Fruit fly (Drosophila melanogaster) whole organism, prepupa: ENCODE data around the gene CG5958.

Source experiments
- Blimp-1 ChIP-seq: fragments of 200-800 bp; sonication (Bioruptor generic); optimal IDR thresholded peaks from 3 replicates; lab custom pipeline; 2017; ENCODE audit warnings: missing biosample characterization, missing genetic modification characterization, mild to moderate bottlenecking, moderate library complexity, missing genetic modification reagents
- CG10669 ChIP-seq: fragments of 200-800 bp; sonication (Bioruptor generic); optimal IDR thresholded peaks from 3 replicates; lab custom pipeline; 2018; ENCODE audit warnings: missing biosample characterization, mild to moderate bottlenecking, missing genetic modification characterization, moderate library complexity
- CG11762 ChIP-seq: fragments of 200-800 bp; sonication (Bioruptor generic); optimal IDR thresholded peaks from 3 replicates; lab custom pipeline; 2016; ENCODE audit warnings: missing biosample characterization, missing genetic modification characterization; ENCODE audit not compliant: insufficient read depth
- CG11902 ChIP-seq: fragments of 200-800 bp; sonication (Bioruptor generic); optimal IDR thresholded peaks from 3 replicates; lab custom pipeline; 2016; ENCODE audit warnings: missing biosample characterization, missing genetic modification characterization
- CG15336 ChIP-seq: fragments of 200-800 bp; sonication (Bioruptor generic); IDR thresholded peaks from 2 replicates; pipeline ENCODE4 v1.3.6; 2022; ENCODE audit warnings: missing biosample characterization, missing genetic modification characterization
- CG16779 ChIP-seq: fragments of 200-800 bp; sonication (Bioruptor generic); optimal IDR thresholded peaks from 3 replicates; lab custom pipeline; 2017; ENCODE audit warnings: missing biosample characterization, mild to moderate bottlenecking, missing genetic modification characterization
- CG3032 ChIP-seq: fragments of 200-800 bp; optimal IDR thresholded peaks from 2 replicates; lab custom pipeline; 2019; ENCODE audit warnings: missing biosample characterization, mild to moderate bottlenecking, missing genetic modification characterization, moderate library complexity
- CG31627 ChIP-seq: fragments of 200-800 bp; sonication (Bioruptor generic); optimal IDR thresholded peaks from 3 replicates; lab custom pipeline; 2016; ENCODE audit warnings: missing biosample characterization, missing genetic modification characterization
- CG32006 ChIP-seq: fragments of 200-800 bp; sonication (Bioruptor generic); optimal IDR thresholded peaks from 3 replicates; lab custom pipeline; 2017; ENCODE audit warnings: missing biosample characterization, mild to moderate bottlenecking, missing genetic modification characterization
- CG34406 ChIP-seq: fragments of 200-800 bp; sonication (Bioruptor generic); optimal IDR thresholded peaks from 3 replicates; lab custom pipeline; 2016; ENCODE audit warnings: missing biosample characterization, missing genetic modification characterization
- CG3919 ChIP-seq: fragments of 200-800 bp; sonication (Bioruptor generic); optimal IDR thresholded peaks from 3 replicates; lab custom pipeline; 2016; ENCODE audit warnings: missing biosample characterization, missing genetic modification characterization
- CG4318 ChIP-seq: fragments of 200-800 bp; sonication (Bioruptor generic); optimal IDR thresholded peaks from 3 replicates; lab custom pipeline; 2017; ENCODE audit warnings: missing biosample characterization, mild to moderate bottlenecking, missing genetic modification characterization
- CG6276 ChIP-seq: fragments of 200-800 bp; sonication (Bioruptor generic); optimal IDR thresholded peaks from 2 replicates; lab custom pipeline; 2017; ENCODE audit warnings: missing biosample characterization, mild to moderate bottlenecking, missing genetic modification characterization
- CG6808 ChIP-seq: fragments of 200-800 bp; sonication (Bioruptor generic); optimal IDR thresholded peaks from 3 replicates; lab custom pipeline; 2017; ENCODE audit warnings: missing biosample characterization, missing genetic modification characterization, mild to moderate bottlenecking, moderate library complexity, missing genetic modification reagents
- CG6854 ChIP-seq: fragments of 200-800 bp; sonication (Bioruptor generic); optimal IDR thresholded peaks from 2 replicates; lab custom pipeline; 2017; ENCODE audit warnings: missing biosample characterization, mild to moderate bottlenecking, missing genetic modification characterization
- CG7368 ChIP-seq: fragments of 200-800 bp; sonication (Bioruptor generic); optimal IDR thresholded peaks from 3 replicates; lab custom pipeline; 2016; ENCODE audit warnings: missing biosample characterization, missing genetic modification characterization
- CG8319 ChIP-seq: fragments of 200-800 bp; sonication (Bioruptor generic); optimal IDR thresholded peaks from 3 replicates; lab custom pipeline; 2016; ENCODE audit warnings: missing biosample characterization, missing genetic modification characterization
- CG8632 ChIP-seq: fragments of 200-800 bp; sonication (Bioruptor generic); optimal IDR thresholded peaks from 3 replicates; lab custom pipeline; 2016; ENCODE audit warnings: missing biosample characterization, missing genetic modification characterization
- Eip75B ChIP-seq: fragments of 200-800 bp; sonication (Bioruptor generic); optimal IDR thresholded peaks from 3 replicates; lab custom pipeline; 2016; ENCODE audit warnings: missing biosample characterization, missing genetic modification characterization
- Eip78C ChIP-seq: fragments of 200-800 bp; sonication (Bioruptor generic); peaks from one replicate; lab custom pipeline; 2016; ENCODE audit warnings: missing biosample characterization, missing genetic modification characterization
- Eip93F ChIP-seq: fragments of 200-800 bp; sonication (Bioruptor generic); optimal IDR thresholded peaks from 2 replicates; lab custom pipeline; 2016; ENCODE audit warnings: missing biosample characterization, mild to moderate bottlenecking, missing genetic modification characterization
- Ets21C ChIP-seq: fragments of 200-800 bp; sonication (Bioruptor generic); optimal IDR thresholded peaks from 3 replicates; lab custom pipeline; 2016; ENCODE audit warnings: missing biosample characterization, missing genetic modification characterization
- Gug ChIP-seq: fragments of 200-800 bp; sonication (Bioruptor generic); IDR thresholded peaks from 2 replicates; pipeline ENCODE4 v1.3.6; 2022; ENCODE audit warnings: missing biosample characterization, missing genetic modification characterization
- Hr39 ChIP-seq: fragments of 200-800 bp; sonication (Bioruptor generic); optimal IDR thresholded peaks from 2 replicates; lab custom pipeline; 2016; ENCODE audit warnings: missing biosample characterization, missing genetic modification characterization
- Hr4 ChIP-seq: fragments of 200-800 bp; sonication (Bioruptor generic); optimal IDR thresholded peaks from 3 replicates; lab custom pipeline; 2016; ENCODE audit warnings: missing biosample characterization, missing genetic modification characterization
- Lpt ChIP-seq: fragments of 200-800 bp; sonication (Bioruptor generic); optimal IDR thresholded peaks from 3 replicates; lab custom pipeline; 2016; ENCODE audit warnings: missing biosample characterization, missing genetic modification characterization
- Met ChIP-seq: fragments of 200-800 bp; sonication (Bioruptor generic); optimal IDR thresholded peaks from 3 replicates; lab custom pipeline; 2016; ENCODE audit warnings: missing biosample characterization, missing genetic modification characterization
- OdsH ChIP-seq: fragments of 200-800 bp; sonication (Bioruptor generic); optimal IDR thresholded peaks from 3 replicates; lab custom pipeline; 2016; ENCODE audit warnings: missing biosample characterization, missing genetic modification characterization
- Smox ChIP-seq: fragments of 200-800 bp; sonication (Bioruptor generic); optimal IDR thresholded peaks from 3 replicates; lab custom pipeline; 2016; ENCODE audit warnings: missing biosample characterization, missing genetic modification characterization
- Sox102F ChIP-seq: fragments of 200-800 bp; sonication (Bioruptor generic); optimal IDR thresholded peaks from 2 replicates; lab custom pipeline; 2016; ENCODE audit warnings: missing biosample characterization, mild to moderate bottlenecking, missing genetic modification characterization
- Sox14 ChIP-seq: fragments of 200-800 bp; sonication (Bioruptor generic); optimal IDR thresholded peaks from 3 replicates; lab custom pipeline; 2016; ENCODE audit warnings: missing biosample characterization, missing genetic modification characterization
- achi ChIP-seq: fragments of 200-800 bp; sonication (Bioruptor generic); optimal IDR thresholded peaks from 3 replicates; lab custom pipeline; 2016; ENCODE audit warnings: missing biosample characterization, missing genetic modification characterization
- cyc ChIP-seq: fragments of 200-800 bp; sonication (Bioruptor generic); optimal IDR thresholded peaks from 3 replicates; lab custom pipeline; 2016; ENCODE audit warnings: missing biosample characterization, missing genetic modification characterization
- dac ChIP-seq: fragments of 200-800 bp; sonication (Bioruptor generic); optimal IDR thresholded peaks from 2 replicates; lab custom pipeline; 2017; ENCODE audit warnings: missing biosample characterization, mild to moderate bottlenecking, missing genetic modification characterization
- dsx ChIP-seq: fragments of 200-800 bp; optimal IDR thresholded peaks from 3 replicates; lab custom pipeline; 2019; ENCODE audit warnings: missing biosample characterization, mild to moderate bottlenecking, missing genetic modification characterization, moderate library complexity; ENCODE audit not compliant: poor library complexity, severe bottlenecking
- esn ChIP-seq: fragments of 200-800 bp; sonication (Bioruptor generic); optimal IDR thresholded peaks from 2 replicates; lab custom pipeline; 2016; ENCODE audit warnings: missing biosample characterization, mild to moderate bottlenecking, missing genetic modification characterization, moderate library complexity
- fd85E ChIP-seq: fragments of 200-800 bp; sonication (Bioruptor generic); optimal IDR thresholded peaks from 3 replicates; lab custom pipeline; 2016; ENCODE audit warnings: missing biosample characterization, missing genetic modification characterization
- fkh ChIP-seq: fragments of 200-800 bp; sonication (Bioruptor generic); optimal IDR thresholded peaks from 3 replicates; lab custom pipeline; 2017; ENCODE audit warnings: missing biosample characterization, mild to moderate bottlenecking, missing genetic modification characterization, moderate library complexity
- lz ChIP-seq: fragments of 200-800 bp; sonication (Bioruptor generic); optimal IDR thresholded peaks from 3 replicates; lab custom pipeline; 2016; ENCODE audit warnings: missing biosample characterization, missing genetic modification characterization
- net ChIP-seq: fragments of 200-800 bp; sonication (Bioruptor generic); optimal IDR thresholded peaks from 3 replicates; lab custom pipeline; 2016; ENCODE audit warnings: missing biosample characterization, missing genetic modification characterization
- spab ChIP-seq: fragments of 200-800 bp; sonication (Bioruptor generic); optimal IDR thresholded peaks from 2 replicates; lab custom pipeline; 2017; ENCODE audit warnings: missing biosample characterization, mild to moderate bottlenecking, missing genetic modification characterization, missing genetic modification reagents
- svp ChIP-seq: fragments of 200-800 bp; sonication (Bioruptor generic); peaks from one replicate; lab custom pipeline; 2016; ENCODE audit warnings: missing biosample characterization, missing genetic modification characterization
- vri ChIP-seq: fragments of 200-800 bp; sonication (Bioruptor generic); optimal IDR thresholded peaks from 3 replicates; lab custom pipeline; 2016; ENCODE audit warnings: missing biosample characterization, mild to moderate bottlenecking, missing genetic modification characterization

CG5958 gene

dm6 chr2L:7430313-7430712 lies 3.0 kb downstream of the CG5958 start:
- TF ChIP-seq Sox102F (GFP tag; lab: Kevin White, UChicago): no peak

dm6 chr2L:7427786-7428137 lies 5.6 kb downstream of the CG5958 start:
- TF ChIP-seq Eip75B (GFP tag; lab: Kevin White, UChicago): no peak
- no peak for TF ChIP-seq CG16779 (tag; lab: Kevin White, UChicago)
- no peak for TF ChIP-seq CG3032 (tag; lab: Kevin White, UChicago)
- TF ChIP-seq dsx: no peak
- no peak for TF ChIP-seq OdsH (GFP tag; lab: Kevin White, UChicago)
- no peak for TF ChIP-seq vri (GFP tag; lab: Kevin White, UChicago)
- TF ChIP-seq Eip78C (GFP tag; lab: Kevin White, UChicago): no peak
- no peak for TF ChIP-seq cyc
- TF ChIP-seq CG32006: no peak
- TF ChIP-seq Blimp-1 (GFP tag; lab: Kevin White, UChicago): no peak
- no peak for TF ChIP-seq CG11762 (GFP tag; lab: Kevin White, UChicago)
- no peak for TF ChIP-seq Met (GFP tag; lab: Kevin White, UChicago)
- no peak for TF ChIP-seq net
- TF ChIP-seq esn (GFP tag; lab: Kevin White, UChicago): no peak
- no peak for TF ChIP-seq spab
- TF ChIP-seq fd85E (GFP tag; lab: Kevin White, UChicago): no peak
- no peak for TF ChIP-seq Hr39 (GFP tag; lab: Kevin White, UChicago)
- TF ChIP-seq, all 60 proteins: peak for 0

- peak; percentile 61 for TF ChIP-seq fkh (GFP tag; lab: Kevin White, UChicago)
- no peak for TF ChIP-seq CG7368 (GFP tag; lab: Kevin White, UChicago)
Observed at dm6 chr2L:7427067-7427785, 6.1 kb downstream of the CG5958 start.

dm6 chr2L:7426326-7427066 lies 6.8 kb downstream of the CG5958 start, which contains the start of gene muc:
Gene muc (plus strand): TSS chr2L:7426866.
- peak; percentile 59 for TF ChIP-seq Smox (GFP tag; lab: Kevin White, UChicago)
- peak; percentile 38 for TF ChIP-seq Ets21C (GFP tag; lab: Kevin White, UChicago)
- TF ChIP-seq OdsH (GFP tag; lab: Kevin White, UChicago): no peak
- TF ChIP-seq Met (GFP tag; lab: Kevin White, UChicago): peak; percentile 34
- TF ChIP-seq Blimp-1 (GFP tag; lab: Kevin White, UChicago): no peak
- peak; percentile 51 for TF ChIP-seq lz (GFP tag; lab: Kevin White, UChicago)
- peak; percentile 18 for TF ChIP-seq CG34406 (GFP tag; lab: Kevin White, UChicago)
- peak; percentile 18 for TF ChIP-seq Hr39 (GFP tag; lab: Kevin White, UChicago)
- no peak for TF ChIP-seq fd85E (GFP tag; lab: Kevin White, UChicago)
- TF ChIP-seq Hr4 (GFP tag; lab: Kevin White, UChicago): no peak
- no peak for TF ChIP-seq CG8319 (GFP tag; lab: Kevin White, UChicago)
- TF ChIP-seq Gug: no peak
- no peak for TF ChIP-seq dac (GFP tag; lab: Kevin White, UChicago)
- TF ChIP-seq CG4318 (GFP tag; lab: Kevin White, UChicago): no peak
- no peak for TF ChIP-seq CG6854 (GFP tag; lab: Kevin White, UChicago)
- peak; percentile 96 for TF ChIP-seq svp
- TF ChIP-seq net: no peak
- TF ChIP-seq CG7368 (GFP tag; lab: Kevin White, UChicago): no peak
- peak; percentile 2 for TF ChIP-seq CG10669 (GFP tag; lab: Kevin White, UChicago)
- TF ChIP-seq CG11902 (GFP tag; lab: Kevin White, UChicago): no peak
- TF ChIP-seq Sox14 (GFP tag; lab: Kevin White, UChicago): peak; percentile 38
- TF ChIP-seq CG3919 (GFP tag; lab: Kevin White, UChicago): peak; percentile 27
- TF ChIP-seq CG31627 (GFP tag; lab: Kevin White, UChicago): peak; percentile 60
- no peak for TF ChIP-seq CG8632 (GFP tag; lab: Kevin White, UChicago)
- no peak for TF ChIP-seq CG15336 (GFP tag; lab: Robert Waterston, UW)
- no peak for TF ChIP-seq Lpt (GFP tag; lab: Kevin White, UChicago)
- TF ChIP-seq achi (GFP tag; lab: Kevin White, UChicago): no peak
- peak; percentile 1 for TF ChIP-seq Eip93F
- TF ChIP-seq CG32006: peak; percentile 27
- TF ChIP-seq CG6808 (GFP tag; lab: Kevin White, UChicago): no peak
- TF ChIP-seq Eip75B (GFP tag; lab: Kevin White, UChicago): peak; percentile 23
- TF ChIP-seq CG6276: no peak
